Worm (Caenorhabditis elegans) whole organism, midembryonic: ENCODE measurements around the gene rpl-15.

Experiments used
- T22C8.4 ChIP-seq: fragments of 200-800 bp; sonication (Bioruptor generic); IDR thresholded peaks from 2 replicates; pipeline ENCODE4 v1.3.6; 2022; ENCODE audit warnings: missing genetic modification characterization, missing compliant biosample characterization
- flt-1 ChIP-seq: fragments of 200-800 bp; sonication (Bioruptor generic); IDR thresholded peaks from 2 replicates; pipeline ENCODE4 v1.3.6; 2022; ENCODE audit warnings: missing genetic modification characterization, missing compliant biosample characterization
- ref-1 ChIP-seq: fragments of 200-800 bp; sonication (Bioruptor generic); conservative IDR thresholded peaks from 2 replicates; pipeline ENCODE4 v1.3.6; 2022; ENCODE audit warnings: missing genetic modification reagents, missing genetic modification characterization, missing compliant biosample characterization

ce11 chrIV:633565-633964 is 20.8 kb downstream of the rpl-15 start:
- TF ChIP-seq T22C8.4 (GFP tag; lab: Robert Waterston, UW) (no peak), ref-1 (GFP tag; lab: Robert Waterston, UW) (no peak), flt-1 (GFP tag; lab: Robert Waterston, UW) (no peak)
